Worm (Caenorhabditis elegans) whole organism, L4 larva: ENCODE results near the gene C56C10.7.

Experiments used
- F10B5.3 ChIP-seq: sonication (generic microtip); optimal IDR thresholded peaks from 2 replicates; lab custom pipeline; 2016; ENCODE audit warnings: mild to moderate bottlenecking, missing genetic modification characterization, missing compliant biosample characterization
- F26F4.8 ChIP-seq: fragments of 200-800 bp; sonication (Bioruptor generic); conservative IDR thresholded peaks from 2 replicates; pipeline ENCODE4 v1.3.6; 2022; ENCODE audit warnings: missing genetic modification characterization, missing compliant biosample characterization
- F37D6.2 ChIP-seq: sonication (generic microtip); optimal IDR thresholded peaks from 2 replicates; lab custom pipeline; 2016; ENCODE audit warnings: mild to moderate bottlenecking, missing genetic modification characterization, missing compliant biosample characterization
- F44E2.7 ChIP-seq: fragments of 200-800 bp; sonication (Bioruptor generic); IDR thresholded peaks from 2 replicates; pipeline ENCODE4 v2.1.2; 2022; ENCODE audit warnings: missing genetic modification characterization, missing compliant biosample characterization
- F49E8.2 ChIP-seq: sonication (generic microtip); optimal IDR thresholded peaks from 2 replicates; lab custom pipeline; 2016; ENCODE audit warnings: missing compliant biosample characterization, mild to moderate bottlenecking, missing genetic modification characterization, borderline replicate concordance
- R02D3.7 ChIP-seq: fragments of 150-350 bp; sonication (generic microtip); optimal IDR thresholded peaks from 3 replicates; lab custom pipeline; 2014; ENCODE audit warnings: missing biosample characterization, missing genetic modification characterization
- T20F7.1 ChIP-seq: fragments of 200-800 bp; sonication (Bioruptor generic); optimal IDR thresholded peaks from 2 replicates; lab custom pipeline; 2018; ENCODE audit warnings: mild to moderate bottlenecking, missing genetic modification characterization, missing compliant biosample characterization
- T26A8.4 ChIP-seq: fragments of 200-800 bp; sonication (Bioruptor generic); IDR thresholded peaks from 2 replicates; pipeline ENCODE4 v1.3.6; 2022; ENCODE audit warnings: missing genetic modification characterization, missing compliant biosample characterization
- Y75B8A.6 ChIP-seq: fragments of 200-800 bp; sonication (Bioruptor generic); IDR thresholded peaks from 2 replicates; pipeline ENCODE4 v1.3.6; 2022; ENCODE audit warnings: missing genetic modification reagents, missing genetic modification characterization, missing compliant biosample characterization
- ZK546.5 ChIP-seq, 2 experiments: sonication (generic microtip); optimal IDR thresholded peaks; 2 replicates each; lab custom pipeline; 2017; ENCODE audit warnings: missing biosample characterization in 2 of 2, missing genetic modification characterization in 2 of 2
- aha-1 ChIP-seq: fragments of 150-350 bp; peaks from one replicate; lab custom pipeline; 2014; ENCODE audit warnings: missing biosample characterization, missing genetic modification characterization
- aly-2 ChIP-seq: sonication (generic microtip); optimal IDR thresholded peaks from 2 replicates; lab custom pipeline; 2018; ENCODE audit warnings: missing biosample characterization, missing genetic modification characterization
- arid-1 ChIP-seq: fragments of 200-800 bp; sonication (Bioruptor generic); conservative IDR thresholded peaks from 2 replicates; pipeline ENCODE4 v1.3.6; 2022; ENCODE audit warnings: missing genetic modification reagents, missing genetic modification characterization, missing compliant biosample characterization
- ceh-62 ChIP-seq: sonication (generic microtip); optimal IDR thresholded peaks from 2 replicates; lab custom pipeline; 2017; ENCODE audit warnings: missing biosample characterization, missing genetic modification characterization
- cey-2 ChIP-seq: sonication (generic microtip); optimal IDR thresholded peaks from 3 replicates; lab custom pipeline; 2017; ENCODE audit warnings: missing genetic modification characterization, mild to moderate bottlenecking, missing compliant biosample characterization, antibody characterized with exemption, borderline replicate concordance; ENCODE audit not compliant: insufficient read depth
- ctbp-1 ChIP-seq: fragments of 200-800 bp; sonication (Bioruptor generic); IDR thresholded peaks from 2 replicates; pipeline ENCODE4 v1.3.6; 2022; ENCODE audit warnings: missing genetic modification reagents, missing genetic modification characterization, missing compliant biosample characterization
- daf-16 ChIP-seq, 3 experiments: sonication (generic microtip); optimal IDR thresholded peaks; 2 replicates each; lab custom pipeline; 2016 to 2017; ENCODE audit warnings: missing genetic modification characterization in 3 of 3, missing genetic modification reagents in 3 of 3, mild to moderate bottlenecking in 2 of 3, missing compliant biosample characterization in 2 of 3, missing biosample characterization in 1 of 3, moderate library complexity in 1 of 3
- daf-8 ChIP-seq: fragments of 200-800 bp; sonication (Bioruptor generic); IDR thresholded peaks from 2 replicates; pipeline ENCODE4 v1.3.6; 2022; ENCODE audit warnings: missing genetic modification characterization, missing compliant biosample characterization
- dve-1 ChIP-seq: sonication (generic microtip); optimal IDR thresholded peaks from 2 replicates; lab custom pipeline; 2017; ENCODE audit warnings: antibody characterized with exemption, mild to moderate bottlenecking, missing genetic modification characterization, missing compliant biosample characterization; ENCODE audit not compliant: insufficient read depth
- fos-1 ChIP-seq: fragments of 150-350 bp; optimal IDR thresholded peaks from 2 replicates; lab custom pipeline; 2014; ENCODE audit warnings: missing biosample characterization, missing genetic modification characterization
- hif-1 ChIP-seq, 2 experiments: sonication (generic microtip); optimal IDR thresholded peaks; 2 replicates each; lab custom pipeline; 2016 to 2017; ENCODE audit warnings: missing compliant biosample characterization in 2 of 2, missing genetic modification characterization in 2 of 2, missing genetic modification reagents in 2 of 2, missing genotype in 2 of 2, mild to moderate bottlenecking in 1 of 2
- hlh-11 ChIP-seq: fragments of 200-800 bp; sonication (Bioruptor generic); optimal IDR thresholded peaks from 2 replicates; lab custom pipeline; 2018; ENCODE audit warnings: mild to moderate bottlenecking, missing genetic modification characterization, missing compliant biosample characterization
- hmg-1.1 ChIP-seq: fragments of 200-800 bp; sonication (Bioruptor generic); IDR thresholded peaks from 2 replicates; pipeline ENCODE4 v1.3.6; 2022; ENCODE audit warnings: missing genetic modification reagents, missing genetic modification characterization, missing compliant biosample characterization
- lsy-2 ChIP-seq, 2 experiments: fragments of 150-350 bp in 1 of 2; sonication (generic microtip) in 1 of 2; optimal IDR thresholded peaks; 2 replicates each; lab custom pipeline; 2014 to 2017; ENCODE audit warnings: missing biosample characterization in 2 of 2, missing genetic modification characterization in 2 of 2
- mdl-1 ChIP-seq, 2 experiments: fragments of 150-350 bp in 1 of 2; sonication (generic microtip) in 1 of 2; optimal IDR thresholded peaks; 2 replicates each; lab custom pipeline; 2014 to 2017; ENCODE audit warnings: missing biosample characterization in 2 of 2, missing genetic modification characterization in 2 of 2
- mep-1 ChIP-seq: fragments of 150-350 bp; sonication (generic microtip); optimal IDR thresholded peaks from 3 replicates; lab custom pipeline; 2014; ENCODE audit warnings: missing biosample characterization, missing genetic modification characterization
- mes-2 ChIP-seq: sonication (generic microtip); optimal IDR thresholded peaks from 2 replicates; lab custom pipeline; 2016; ENCODE audit warnings: missing genotype, mild to moderate bottlenecking, missing genetic modification characterization, missing compliant biosample characterization; ENCODE audit not compliant: poor library complexity, severe bottlenecking
- mxl-3 ChIP-seq: fragments of 200-800 bp; sonication (Bioruptor generic); optimal IDR thresholded peaks from 2 replicates; lab custom pipeline; 2018; ENCODE audit warnings: mild to moderate bottlenecking, missing genetic modification characterization, missing compliant biosample characterization
- nhr-102 ChIP-seq: sonication (generic microtip); optimal IDR thresholded peaks from 2 replicates; lab custom pipeline; 2016; ENCODE audit warnings: mild to moderate bottlenecking, missing genetic modification characterization, moderate library complexity, missing compliant biosample characterization
- nhr-25 ChIP-seq: sonication (generic microtip); optimal IDR thresholded peaks from 2 replicates; lab custom pipeline; 2017; ENCODE audit warnings: missing genetic modification characterization, mild to moderate bottlenecking, missing compliant biosample characterization, antibody characterized with exemption, moderate library complexity, borderline replicate concordance; ENCODE audit not compliant: insufficient read depth
- nhr-28 ChIP-seq: fragments of 150-350 bp; optimal IDR thresholded peaks from 2 replicates; lab custom pipeline; 2014; ENCODE audit warnings: missing biosample characterization, missing genetic modification characterization
- nhr-48 ChIP-seq: sonication (generic microtip); optimal IDR thresholded peaks from 2 replicates; lab custom pipeline; 2016; ENCODE audit warnings: mild to moderate bottlenecking, missing genetic modification characterization, missing compliant biosample characterization
- pha-4 ChIP-seq, 2 experiments: fragments of 150-350 bp in 1 of 2; fragments of 200-800 bp in 1 of 2; sonication (Bioruptor generic) in 1 of 2; IDR thresholded peaks in 1 of 2; optimal IDR thresholded peaks in 1 of 2; 2 replicates each; pipeline versions ENCODE4 v1.3.6 to Lab custom; 2014 to 2022; ENCODE audit warnings: missing genetic modification characterization in 2 of 2, missing genetic modification reagents in 2 of 2, missing biosample characterization in 1 of 2, missing compliant biosample characterization in 1 of 2
- pqm-1 ChIP-seq: sonication (generic microtip); optimal IDR thresholded peaks from 2 replicates; lab custom pipeline; 2017; ENCODE audit warnings: missing biosample characterization, missing genetic modification characterization
- saeg-2 ChIP-seq: fragments of 200-800 bp; sonication (Bioruptor generic); IDR thresholded peaks from 2 replicates; pipeline ENCODE4 v1.3.6; 2022; ENCODE audit warnings: missing genetic modification reagents, missing genetic modification characterization, missing compliant biosample characterization
- snpc-1.2 ChIP-seq: fragments of 200-800 bp; sonication (Bioruptor generic); IDR thresholded peaks from 2 replicates; pipeline ENCODE4 v1.3.6; 2022; ENCODE audit warnings: missing genetic modification reagents, missing genetic modification characterization, missing compliant biosample characterization
- snpc-4 ChIP-seq: fragments of 150-350 bp; optimal IDR thresholded peaks from 2 replicates; lab custom pipeline; 2014; ENCODE audit warnings: missing biosample characterization, missing genetic modification characterization
- spr-1 ChIP-seq: sonication (generic microtip); optimal IDR thresholded peaks from 2 replicates; lab custom pipeline; 2016; ENCODE audit warnings: mild to moderate bottlenecking, missing genetic modification characterization, missing compliant biosample characterization
- spr-3 ChIP-seq: fragments of 200-800 bp; sonication (Bioruptor generic); optimal IDR thresholded peaks from 2 replicates; lab custom pipeline; 2018; ENCODE audit warnings: mild to moderate bottlenecking, missing genetic modification characterization, missing compliant biosample characterization
- unc-62 ChIP-seq, 3 experiments: fragments of 150-350 bp in 1 of 3; sonication (generic microtip); optimal IDR thresholded peaks in 2 of 3; peaks in 1 of 3; 1 replicate in 1 of 3; 2 replicates in 2 of 3; lab custom pipeline; 2014 to 2017; ENCODE audit warnings: missing biosample characterization in 3 of 3, missing genetic modification characterization in 3 of 3, missing genetic modification reagents in 3 of 3, missing genotype in 1 of 3
- vab-7 ChIP-seq: fragments of 200-800 bp; sonication (Bioruptor generic); IDR thresholded peaks from 2 replicates; pipeline ENCODE4 v1.3.6; 2022; ENCODE audit warnings: missing genetic modification reagents, missing genetic modification characterization, missing compliant biosample characterization
- zag-1 ChIP-seq: fragments of 150-350 bp; optimal IDR thresholded peaks from 2 replicates; lab custom pipeline; 2014; ENCODE audit warnings: missing biosample characterization, missing genetic modification characterization
- zfp-3 ChIP-seq: fragments of 200-800 bp; sonication (Bioruptor generic); conservative IDR thresholded peaks from 2 replicates; pipeline ENCODE4 v1.3.6; 2022; ENCODE audit warnings: missing genetic modification reagents, missing genetic modification characterization, missing compliant biosample characterization
- zip-2 ChIP-seq: fragments of 150-350 bp; optimal IDR thresholded peaks from 2 replicates; lab custom pipeline; 2014; ENCODE audit warnings: missing biosample characterization, missing genetic modification characterization

C56C10.7 gene

ce11 chrII:6563238-6563637, 24.1 kb downstream of the C56C10.7 start:
- peak; percentile 27 for TF ChIP-seq F37D6.2 (tag; lab: Kevin White, UChicago)
- peak; percentile 53 for TF ChIP-seq mep-1
- TF ChIP-seq unc-62 (GFP tag; optimal IDR thresholded peaks at IDR 0.05 in 1 of 2; lab: Kevin White, UChicago) = peak in 1 of 2 experiments; percentile 13
- no peak for TF ChIP-seq unc-62 (tag; optimal IDR thresholded peaks at IDR 0.05; lab: Kevin White, UChicago)
- TF ChIP-seq lsy-2 (tag; optimal IDR thresholded peaks at IDR 0.05; lab: Kevin White, UChicago) = peak in 1 of 2 experiments; percentile 27
- no peak for TF ChIP-seq ZK546.5 (tag; optimal IDR thresholded peaks at IDR 0.05; lab: Kevin White, UChicago)
- peak; percentile 35; the same call in 1 of the 2 replicates for TF ChIP-seq T26A8.4 (GFP tag; lab: Robert Waterston, UW)
- TF ChIP-seq cey-2 (tag; lab: Kevin White, UChicago) = no peak
- TF ChIP-seq mes-2 (tag; lab: Kevin White, UChicago) = peak; percentile 31
- no peak for TF ChIP-seq Y75B8A.6 (GFP tag; lab: Robert Waterston, UW)
- peak in 1 of 2 experiments; percentile 7 for TF ChIP-seq hif-1 (tag; optimal IDR thresholded peaks at IDR 0.05; lab: Kevin White, UChicago)
- peak; percentile 43 for TF ChIP-seq dve-1 (tag; lab: Kevin White, UChicago)
- TF ChIP-seq daf-16 (GFP tag; optimal IDR thresholded peaks at IDR 0.05; lab: Kevin White, UChicago) = no peak
- TF ChIP-seq daf-16 (tag; optimal IDR thresholded peaks at IDR 0.05; lab: Kevin White, UChicago) = peak; percentile 22
- peak; percentile 72 for TF ChIP-seq hlh-11
- TF ChIP-seq mdl-1 (tag; optimal IDR thresholded peaks at IDR 0.05; lab: Kevin White, UChicago) = peak in 1 of 2 experiments; percentile 27
- TF ChIP-seq ctbp-1 (GFP tag; lab: Robert Waterston, UW) = peak; percentile 49; the same call in 1 of the 2 replicates
- TF ChIP-seq zag-1 (tag; lab: Kevin White, UChicago) = no peak
- TF ChIP-seq hmg-1.1 (GFP tag; lab: Robert Waterston, UW) = peak; percentile 78

ce11 chrII:6562203-6562867, 25.0 kb downstream of the C56C10.7 start:
- no peak for TF ChIP-seq F44E2.7 (GFP tag; lab: Robert Waterston, UW)
- TF ChIP-seq spr-1 (tag; lab: Kevin White, UChicago) = no peak
- TF ChIP-seq daf-16 (GFP tag; optimal IDR thresholded peaks at IDR 0.05; lab: Kevin White, UChicago) = peak in 1 of 2 experiments; percentile 62
- peak; percentile 12 for TF ChIP-seq daf-16 (tag; optimal IDR thresholded peaks at IDR 0.05; lab: Kevin White, UChicago)
- no peak for TF ChIP-seq aly-2 (tag; lab: Kevin White, UChicago)
- TF ChIP-seq F49E8.2 = no peak
- TF ChIP-seq nhr-28 (tag; lab: Kevin White, UChicago) = peak; percentile 70
- peak; percentile 69 for TF ChIP-seq nhr-48
- TF ChIP-seq arid-1 (GFP tag; lab: Robert Waterston, UW) = no peak
- TF ChIP-seq zag-1 (tag; lab: Kevin White, UChicago) = no peak
- TF ChIP-seq T26A8.4 (GFP tag; lab: Robert Waterston, UW) = no peak
- TF ChIP-seq pha-4 (GFP tag; IDR thresholded peaks at IDR 0.05; lab: Robert Waterston, UW) = no peak
- TF ChIP-seq pha-4 (tag; optimal IDR thresholded peaks at IDR 0.05; lab: Kevin White, UChicago) = no peak
- TF ChIP-seq nhr-102 = no peak
- no peak for TF ChIP-seq F10B5.3
- TF ChIP-seq nhr-25 = peak; percentile 91
- peak in 1 of 2 experiments; percentile 54 for TF ChIP-seq mdl-1 (tag; optimal IDR thresholded peaks at IDR 0.05; lab: Kevin White, UChicago)
- no peak for TF ChIP-seq F37D6.2 (tag; lab: Kevin White, UChicago)
- no peak for TF ChIP-seq daf-8 (GFP tag; lab: Robert Waterston, UW)
- no peak for TF ChIP-seq snpc-1.2
- TF ChIP-seq hmg-1.1 (GFP tag; lab: Robert Waterston, UW) = no peak
- TF ChIP-seq mxl-3 (GFP tag; lab: Kevin White, UChicago) = peak; percentile 37
- TF ChIP-seq aha-1 (tag; lab: Kevin White, UChicago) = no peak
- TF ChIP-seq R02D3.7 = no peak
- no peak for TF ChIP-seq vab-7
- no peak for TF ChIP-seq snpc-4 (tag; lab: Kevin White, UChicago)
- no peak for TF ChIP-seq zip-2 (tag; lab: Kevin White, UChicago)
- no peak for TF ChIP-seq saeg-2 (GFP tag; lab: Robert Waterston, UW)
- TF ChIP-seq T20F7.1 = no peak
- no peak for TF ChIP-seq F26F4.8
- no peak for TF ChIP-seq spr-3 (GFP tag; lab: Kevin White, UChicago)
- TF ChIP-seq zfp-3 (GFP tag; lab: Robert Waterston, UW) = no peak
- TF ChIP-seq ceh-62 (tag; lab: Kevin White, UChicago) = no peak
- TF ChIP-seq fos-1 (tag; lab: Kevin White, UChicago) = no peak
- TF ChIP-seq pqm-1 (tag; lab: Kevin White, UChicago) = no peak
